Fruit fly (Drosophila melanogaster) whole organism, embryonic: Measurements from ENCODE around the gene CAHbeta.

ENCODE experiments used
- Asciz ChIP-seq: fragments of 200-800 bp; sonication (Bioruptor generic); optimal IDR thresholded peaks from 2 replicates; lab custom pipeline; 2017; ENCODE audit warnings: missing biosample characterization, mild to moderate bottlenecking, missing genetic modification characterization, missing genetic modification reagents
- B-H2 ChIP-seq: fragments of 200-800 bp; sonication (Bioruptor generic); optimal IDR thresholded peaks from 2 replicates; lab custom pipeline; 2018; ENCODE audit warnings: missing biosample characterization, mild to moderate bottlenecking, missing genetic modification characterization
- BEAF-32 ChIP-seq: fragments of 200-800 bp; sonication (Bioruptor generic); optimal IDR thresholded peaks from 3 replicates; lab custom pipeline; 2017; ENCODE audit warnings: missing biosample characterization, missing genetic modification characterization, mild to moderate bottlenecking, moderate library complexity, missing genetic modification reagents
- Blimp-1 ChIP-seq: fragments of 200-800 bp; sonication (Bioruptor generic); optimal IDR thresholded peaks from 3 replicates; lab custom pipeline; 2018; ENCODE audit warnings: missing biosample characterization, missing genetic modification characterization, mild to moderate bottlenecking, moderate library complexity, missing genetic modification reagents
- C15 ChIP-seq: fragments of 200-800 bp; sonication (Bioruptor generic); IDR thresholded peaks from 3 replicates; pipeline ENCODE4 v1.3.6; 2022; ENCODE audit warnings: missing biosample characterization, missing genetic modification characterization
- CG10565 ChIP-seq: fragments of 200-800 bp; sonication (Bioruptor generic); optimal IDR thresholded peaks from 3 replicates; lab custom pipeline; 2016; ENCODE audit warnings: missing biosample characterization, mild to moderate bottlenecking, missing genetic modification characterization
- CG12391 ChIP-seq: fragments of 200-800 bp; sonication (Bioruptor generic); optimal IDR thresholded peaks from 3 replicates; lab custom pipeline; 2018; ENCODE audit warnings: missing biosample characterization, mild to moderate bottlenecking, missing genetic modification characterization, moderate library complexity
- CG12659 ChIP-seq: fragments of 200-800 bp; sonication (Bioruptor generic); optimal IDR thresholded peaks from 3 replicates; lab custom pipeline; 2017; ENCODE audit warnings: mild to moderate bottlenecking, missing biosample characterization, missing genetic modification reagents, missing genetic modification characterization
- CG13296 ChIP-seq: fragments of 200-800 bp; sonication (Bioruptor generic); optimal IDR thresholded peaks from 3 replicates; lab custom pipeline; 2018; ENCODE audit warnings: missing biosample characterization, mild to moderate bottlenecking, missing genetic modification characterization
- CG13894 ChIP-seq: fragments of 200-800 bp; sonication (Bioruptor generic); optimal IDR thresholded peaks from 3 replicates; lab custom pipeline; 2018; ENCODE audit warnings: missing biosample characterization, mild to moderate bottlenecking, missing genetic modification characterization, moderate library complexity
- CG17912 ChIP-seq: fragments of 200-800 bp; sonication (Bioruptor generic); optimal IDR thresholded peaks from 2 replicates; lab custom pipeline; 2018; ENCODE audit warnings: missing biosample characterization, mild to moderate bottlenecking, missing genetic modification characterization
- CG18764 ChIP-seq: fragments of 200-800 bp; sonication (Bioruptor generic); optimal IDR thresholded peaks from 3 replicates; lab custom pipeline; 2016; ENCODE audit warnings: missing biosample characterization, missing genetic modification characterization
- CG33213 ChIP-seq: fragments of 200-800 bp; sonication (Bioruptor generic); optimal IDR thresholded peaks from 3 replicates; lab custom pipeline; 2016; ENCODE audit warnings: missing biosample characterization, missing genetic modification characterization
- CG6272 ChIP-seq: fragments of 200-800 bp; sonication (Bioruptor generic); IDR thresholded peaks from 2 replicates; pipeline ENCODE4 v1.3.6; 2022; ENCODE audit warnings: missing biosample characterization, missing genetic modification characterization
- CG6854 ChIP-seq: fragments of 200-800 bp; sonication (Bioruptor generic); optimal IDR thresholded peaks from 3 replicates; lab custom pipeline; 2017; ENCODE audit warnings: missing biosample characterization, mild to moderate bottlenecking, missing genetic modification characterization
- CG7839 ChIP-seq: fragments of 200-800 bp; sonication (Bioruptor generic); optimal IDR thresholded peaks from 3 replicates; lab custom pipeline; 2018; ENCODE audit warnings: missing biosample characterization, mild to moderate bottlenecking, missing genetic modification characterization, moderate library complexity
- CG8281 ChIP-seq: fragments of 200-800 bp; sonication (Bioruptor generic); optimal IDR thresholded peaks from 2 replicates; lab custom pipeline; 2018; ENCODE audit warnings: missing biosample characterization, mild to moderate bottlenecking, missing genetic modification characterization, moderate library complexity
- CG9437 ChIP-seq: fragments of 200-800 bp; sonication (Bioruptor generic); optimal IDR thresholded peaks from 2 replicates; lab custom pipeline; 2018; ENCODE audit warnings: missing biosample characterization, mild to moderate bottlenecking, missing genetic modification characterization
- Dek ChIP-seq: fragments of 200-800 bp; sonication (Bioruptor generic); optimal IDR thresholded peaks from 3 replicates; lab custom pipeline; 2019; ENCODE audit warnings: missing biosample characterization, mild to moderate bottlenecking, missing genetic modification characterization, moderate library complexity
- Ets65A ChIP-seq: fragments of 200-800 bp; sonication (Bioruptor generic); peaks from one replicate; lab custom pipeline; 2016; ENCODE audit warnings: missing biosample characterization, missing genetic modification characterization
- Gsc ChIP-seq: fragments of 200-800 bp; sonication (Bioruptor generic); IDR thresholded peaks from 2 replicates; pipeline ENCODE4 v1.3.6; 2022; ENCODE audit warnings: missing biosample characterization, missing genetic modification characterization
- Gug ChIP-seq: fragments of 200-800 bp; sonication (Bioruptor generic); IDR thresholded peaks from 4 replicates; pipeline ENCODE4 v1.3.6; 2022; ENCODE audit warnings: missing biosample characterization, missing genetic modification characterization
- H2.0 ChIP-seq: fragments of 200-800 bp; sonication (Bioruptor generic); IDR thresholded peaks from 2 replicates; pipeline ENCODE4 v1.3.6; 2022; ENCODE audit warnings: missing biosample characterization, missing genetic modification characterization
- HmgD ChIP-seq: fragments of 200-800 bp; sonication (Bioruptor generic); optimal IDR thresholded peaks from 3 replicates; lab custom pipeline; 2016; ENCODE audit warnings: missing biosample characterization, missing genetic modification characterization
- Hr39 ChIP-seq: fragments of >200 bp; optimal IDR thresholded peaks from 2 replicates; lab custom pipeline; 2017
- Mad ChIP-seq: fragments of 200-800 bp; sonication (Bioruptor generic); optimal IDR thresholded peaks from 2 replicates; lab custom pipeline; 2016; ENCODE audit warnings: missing biosample characterization, missing genetic modification characterization
- Med ChIP-seq: fragments of 200-800 bp; sonication (Bioruptor generic); peaks from one replicate; lab custom pipeline; 2016; ENCODE audit warnings: missing biosample characterization, missing genetic modification characterization, mild to moderate bottlenecking, inconsistent platforms, moderate library complexity
- Scr ChIP-seq: fragments of 200-800 bp; sonication (Bioruptor generic); IDR thresholded peaks from 2 replicates; pipeline ENCODE4 v1.3.6; 2022; ENCODE audit warnings: missing biosample characterization, missing genetic modification characterization; ENCODE audit not compliant: partially characterized antibody
- Trl ChIP-seq, 3 experiments: fragments of >200 bp in 2 of 3; fragments of 200-800 bp in 1 of 3; sonication (Bioruptor generic) in 1 of 3; optimal IDR thresholded peaks; 2 replicates in 1 of 3; 3 replicates in 2 of 3; lab custom pipeline; 2016 to 2017; ENCODE audit warnings: missing biosample characterization in 1 of 3, missing genetic modification characterization in 1 of 3
- YL-1 ChIP-seq: fragments of 200-800 bp; sonication (Bioruptor generic); optimal IDR thresholded peaks from 3 replicates; lab custom pipeline; 2017; ENCODE audit warnings: missing biosample characterization, mild to moderate bottlenecking, missing genetic modification characterization
- abd-A ChIP-seq: fragments of 200-800 bp; sonication (Bioruptor generic); optimal IDR thresholded peaks from 3 replicates; lab custom pipeline; 2019; ENCODE audit warnings: missing biosample characterization, mild to moderate bottlenecking, missing genetic modification characterization, moderate library complexity
- chinmo ChIP-seq: fragments of 200-800 bp; sonication (Bioruptor generic); IDR thresholded peaks from 4 replicates; pipeline ENCODE4 v1.3.6; 2022; ENCODE audit warnings: missing biosample characterization, missing genetic modification characterization; ENCODE audit not compliant: partially characterized antibody
- cwo ChIP-seq: fragments of 200-800 bp; sonication (Bioruptor generic); optimal IDR thresholded peaks from 3 replicates; lab custom pipeline; 2017; ENCODE audit warnings: missing biosample characterization, missing genetic modification characterization, mild to moderate bottlenecking, moderate library complexity, missing genetic modification reagents
- dpn ChIP-seq, 2 experiments: fragments of 200-800 bp; sonication (Bioruptor generic); optimal IDR thresholded peaks; 3 replicates each; lab custom pipeline; 2016; ENCODE audit warnings: missing biosample characterization in 2 of 2, missing genetic modification characterization in 2 of 2
- fru ChIP-seq: fragments of >200 bp; optimal IDR thresholded peaks from 2 replicates; lab custom pipeline; 2017
- gfzf ChIP-seq: fragments of 200-800 bp; sonication (Bioruptor generic); optimal IDR thresholded peaks from 2 replicates; lab custom pipeline; 2016; ENCODE audit warnings: missing biosample characterization, mild to moderate bottlenecking, missing genetic modification characterization, moderate library complexity
- grau ChIP-seq: fragments of 200-800 bp; optimal IDR thresholded peaks from 3 replicates; lab custom pipeline; 2019; ENCODE audit warnings: missing biosample characterization, mild to moderate bottlenecking, missing genetic modification characterization, moderate library complexity
- gsb ChIP-seq: fragments of 200-800 bp; sonication (Bioruptor generic); IDR thresholded peaks from 2 replicates; pipeline ENCODE4 v1.3.6; 2022; ENCODE audit warnings: missing biosample characterization, missing genetic modification characterization
- h ChIP-seq: fragments of >200 bp; optimal IDR thresholded peaks from 2 replicates; lab custom pipeline; 2017
- lmd ChIP-seq: fragments of 200-800 bp; sonication (Bioruptor generic); IDR thresholded peaks from 2 replicates; pipeline ENCODE4 v1.3.6; 2022; ENCODE audit warnings: missing biosample characterization, missing genetic modification characterization
- nmo ChIP-seq: fragments of 200-800 bp; sonication (Bioruptor generic); optimal IDR thresholded peaks from 2 replicates; lab custom pipeline; 2018; ENCODE audit warnings: missing biosample characterization, mild to moderate bottlenecking, missing genetic modification characterization, moderate library complexity
- org-1 ChIP-seq: fragments of 200-800 bp; sonication (Bioruptor generic); optimal IDR thresholded peaks from 2 replicates; lab custom pipeline; 2017; ENCODE audit warnings: missing biosample characterization, missing genetic modification characterization
- prd ChIP-seq, 3 experiments: fragments of >200 bp in 2 of 3; fragments of 200-800 bp in 1 of 3; sonication (Bioruptor generic) in 1 of 3; optimal IDR thresholded peaks in 2 of 3; IDR thresholded peaks in 1 of 3; 2 replicates in 2 of 3; 3 replicates in 1 of 3; pipeline versions ENCODE4 v1.3.6 to Lab custom; 2017 to 2022; ENCODE audit warnings: missing biosample characterization in 1 of 3, missing genetic modification characterization in 1 of 3
- pzg ChIP-seq: fragments of 200-800 bp; sonication (Bioruptor generic); optimal IDR thresholded peaks from 3 replicates; lab custom pipeline; 2018; ENCODE audit warnings: missing biosample characterization, mild to moderate bottlenecking, missing genetic modification characterization, moderate library complexity
- sima ChIP-seq: fragments of 200-800 bp; sonication (Bioruptor generic); optimal IDR thresholded peaks from 2 replicates; lab custom pipeline; 2016; ENCODE audit warnings: missing biosample characterization, missing genetic modification characterization
- sug ChIP-seq: fragments of 200-800 bp; optimal IDR thresholded peaks from 2 replicates; lab custom pipeline; 2019; ENCODE audit warnings: missing biosample characterization, mild to moderate bottlenecking, missing genetic modification characterization, moderate library complexity
- tna ChIP-seq: fragments of 200-800 bp; sonication (Bioruptor generic); IDR thresholded peaks from 2 replicates; pipeline ENCODE4 v1.3.6; 2022; ENCODE audit warnings: missing biosample characterization, missing genetic modification characterization; ENCODE audit not compliant: partially characterized antibody
- toy ChIP-seq: fragments of 200-800 bp; sonication (Bioruptor generic); IDR thresholded peaks from 2 replicates; pipeline ENCODE4 v1.3.6; 2022; ENCODE audit warnings: missing biosample characterization, missing genetic modification characterization
- vfl ChIP-seq: fragments of 200-800 bp; sonication (Bioruptor generic); optimal IDR thresholded peaks from 2 replicates; lab custom pipeline; 2016; ENCODE audit warnings: missing biosample characterization, missing genetic modification characterization
- zf30C ChIP-seq: fragments of 200-800 bp; sonication (Bioruptor generic); optimal IDR thresholded peaks from 3 replicates; lab custom pipeline; 2018; ENCODE audit warnings: missing biosample characterization, mild to moderate bottlenecking, missing genetic modification characterization

CAHbeta gene

DNA sequence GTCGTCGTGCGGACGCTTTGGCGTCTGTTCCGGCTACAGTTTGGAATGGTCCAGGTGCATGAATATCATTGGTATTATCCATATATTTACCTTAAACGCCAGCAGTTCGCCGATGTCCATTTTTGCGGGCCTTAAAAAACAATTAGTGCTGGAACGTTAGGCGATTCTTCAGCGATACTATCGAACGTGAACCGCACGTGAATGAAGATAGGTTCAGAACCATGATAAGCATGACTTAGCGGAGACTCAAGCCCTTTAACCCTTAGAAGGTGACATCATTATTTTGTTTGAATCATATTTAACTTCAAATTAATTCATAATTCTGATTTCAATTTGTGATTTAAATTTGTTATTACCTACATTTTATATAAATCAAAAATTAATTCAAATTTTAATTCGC is 35.8 kb upstream of the CAHbeta start, which contains the start of gene CG11964 (continued):
- TF ChIP-seq vfl (GFP tag; lab: Kevin White, UChicago): peak; percentile 77
- TF ChIP-seq Mad (GFP tag; lab: Kevin White, UChicago): peak; percentile 55
- TF ChIP-seq sug (tag; lab: Kevin White, UChicago): peak; percentile 63
- TF ChIP-seq zf30C: no peak
- TF ChIP-seq HmgD: peak; percentile 92
- TF ChIP-seq Asciz (GFP tag; lab: Kevin White, UChicago): no peak
- no peak for TF ChIP-seq Trl (optimal IDR thresholded peaks at IDR 0.05; lab: Kevin White, UChicago)
- TF ChIP-seq Trl (GFP tag; optimal IDR thresholded peaks at IDR 0.05; lab: Kevin White, UChicago): peak; percentile 58
- TF ChIP-seq org-1 (GFP tag; lab: Kevin White, UChicago): no peak
- peak; percentile 68 for TF ChIP-seq CG13894
- peak; percentile 74 for TF ChIP-seq CG12391 (tag; lab: Kevin White, UChicago)
- peak; percentile 69 for TF ChIP-seq nmo (GFP tag; lab: Kevin White, UChicago)
- TF ChIP-seq chinmo (GFP tag; lab: Robert Waterston, UW): peak; percentile 99
- TF ChIP-seq CG7839: peak; percentile 55
- peak; percentile 99 for TF ChIP-seq Scr (GFP tag; lab: Robert Waterston, UW)
- TF ChIP-seq B-H2 (GFP tag; lab: Kevin White, UChicago): peak; percentile 63
- TF ChIP-seq Gsc: no peak
- TF ChIP-seq CG18764 (GFP tag; lab: Kevin White, UChicago): peak; percentile 63
- TF ChIP-seq H2.0 (GFP tag; lab: Robert Waterston, UW): no peak
- no peak for TF ChIP-seq abd-A (tag; lab: Kevin White, UChicago)
- peak; percentile 8 for TF ChIP-seq Blimp-1
- TF ChIP-seq CG8281 (tag; lab: Kevin White, UChicago): no peak
- TF ChIP-seq CG33213 (GFP tag; lab: Kevin White, UChicago): peak; percentile 87
- no peak for TF ChIP-seq Hr39 (lab: Kevin White, UChicago)
- no peak for TF ChIP-seq toy
- TF ChIP-seq grau (tag; lab: Kevin White, UChicago): peak; percentile 64
- peak; percentile 99 for TF ChIP-seq cwo (GFP tag; lab: Kevin White, UChicago)
- TF ChIP-seq sima: no peak
- no peak for TF ChIP-seq fru (lab: Kevin White, UChicago)
- TF ChIP-seq CG13296: peak; percentile 2
- TF ChIP-seq gfzf (GFP tag; lab: Kevin White, UChicago): peak; percentile 60
- no peak for TF ChIP-seq gsb (GFP tag; lab: Robert Waterston, UW)
- TF ChIP-seq lmd (GFP tag; lab: Robert Waterston, UW): peak; percentile 35; the same call in 1 of the 2 replicates
- no peak for TF ChIP-seq CG6854 (GFP tag; lab: Kevin White, UChicago)
- peak; percentile 98 for TF ChIP-seq Ets65A
- TF ChIP-seq BEAF-32: peak; percentile 99
- no peak for TF ChIP-seq CG17912
- TF ChIP-seq tna: peak; percentile 99
- peak; percentile 5 for TF ChIP-seq CG9437 (GFP tag; lab: Kevin White, UChicago)
- TF ChIP-seq CG10565: no peak
- TF ChIP-seq dpn (GFP tag; optimal IDR thresholded peaks at IDR 0.05; lab: Kevin White, UChicago): peak; percentile 75 to 76
- peak; percentile 79; the same call in 2 of the 4 replicates for TF ChIP-seq Gug (GFP tag; lab: Robert Waterston, UW)
- TF ChIP-seq prd (optimal IDR thresholded peaks at IDR 0.05; lab: Kevin White, UChicago): no peak
- peak; percentile 43; the same call in 2 of the 3 replicates for TF ChIP-seq prd (GFP tag; IDR thresholded peaks at IDR 0.05; lab: Robert Waterston, UW)
- TF ChIP-seq pzg (GFP tag; lab: Kevin White, UChicago): peak; percentile 95
- no peak for TF ChIP-seq C15 (GFP tag; lab: Robert Waterston, UW)
- TF ChIP-seq CG6272 (GFP tag; lab: Robert Waterston, UW): peak; percentile 72
- peak; percentile 65 for TF ChIP-seq Dek
- TF ChIP-seq YL-1 (GFP tag; lab: Kevin White, UChicago): peak; percentile 55
- peak; percentile 97 for TF ChIP-seq Med
- no peak for TF ChIP-seq h (lab: Kevin White, UChicago)
- peak; percentile 69 for TF ChIP-seq CG12659 (GFP tag; lab: Kevin White, UChicago)
